Worm (Caenorhabditis elegans) whole organism, L2 larva: ENCODE measurements around the gene T19B10.12.

Source experiments
- F13H6.1 ChIP-seq: sonication (generic microtip); optimal IDR thresholded peaks from 2 replicates; lab custom pipeline; 2016; ENCODE audit warnings: missing genetic modification characterization, missing compliant biosample characterization
- R02D3.7 ChIP-seq: fragments of 150-350 bp; optimal IDR thresholded peaks from 2 replicates; lab custom pipeline; 2014; ENCODE audit warnings: missing biosample characterization, missing genetic modification characterization
- ZK546.5 ChIP-seq: sonication (generic microtip); optimal IDR thresholded peaks from 2 replicates; lab custom pipeline; 2017; ENCODE audit warnings: missing biosample characterization, missing genetic modification characterization
- alr-1 ChIP-seq: fragments of 150-350 bp; optimal IDR thresholded peaks from 2 replicates; lab custom pipeline; 2014; ENCODE audit warnings: missing biosample characterization, missing genetic modification characterization
- aly-2 ChIP-seq: fragments of 150-350 bp; optimal IDR thresholded peaks from 2 replicates; lab custom pipeline; 2014; ENCODE audit warnings: missing biosample characterization, missing genetic modification characterization
- ama-1 ChIP-seq: fragments of 150-350 bp; optimal IDR thresholded peaks from 2 replicates; lab custom pipeline; 2018; ENCODE audit warnings: inconsistent platforms
- blmp-1 ChIP-seq: sonication (generic microtip); optimal IDR thresholded peaks from 2 replicates; lab custom pipeline; 2017; ENCODE audit warnings: missing genetic modification characterization, mild to moderate bottlenecking, missing compliant biosample characterization, antibody characterized with exemption, moderate library complexity; ENCODE audit not compliant: insufficient read depth
- ceh-16 ChIP-seq: fragments of 150-350 bp; optimal IDR thresholded peaks from 2 replicates; lab custom pipeline; 2014; ENCODE audit warnings: missing biosample characterization, missing genetic modification characterization
- ceh-82 ChIP-seq: fragments of 150-350 bp; optimal IDR thresholded peaks from 2 replicates; lab custom pipeline; 2014; ENCODE audit warnings: missing biosample characterization, missing genetic modification characterization
- crh-2 ChIP-seq: sonication (generic microtip); optimal IDR thresholded peaks from 2 replicates; lab custom pipeline; 2017; ENCODE audit warnings: missing biosample characterization, missing genetic modification characterization
- dmd-4 ChIP-seq: sonication (generic microtip); optimal IDR thresholded peaks from 2 replicates; lab custom pipeline; 2017; ENCODE audit warnings: missing biosample characterization, missing genetic modification characterization
- egl-27 ChIP-seq: sonication (generic microtip); optimal IDR thresholded peaks from 3 replicates; lab custom pipeline; 2017; ENCODE audit warnings: missing biosample characterization, missing genetic modification reagents, missing genetic modification characterization
- elt-1 ChIP-seq: fragments of 150-350 bp; optimal IDR thresholded peaks from 2 replicates; lab custom pipeline; 2014; ENCODE audit warnings: missing biosample characterization, missing genetic modification characterization
- elt-3 ChIP-seq: sonication (generic microtip); optimal IDR thresholded peaks from 2 replicates; lab custom pipeline; 2017; ENCODE audit warnings: missing biosample characterization, missing genetic modification characterization
- fos-1 ChIP-seq: fragments of 150-350 bp; optimal IDR thresholded peaks from 2 replicates; lab custom pipeline; 2014; ENCODE audit warnings: missing biosample characterization, missing genetic modification characterization
- lin-11 ChIP-seq: fragments of 150-350 bp; sonication (generic microtip); optimal IDR thresholded peaks from 2 replicates; lab custom pipeline; 2014; ENCODE audit warnings: missing biosample characterization, missing genetic modification characterization, inconsistent platforms, mixed read lengths
- lin-13 ChIP-seq: fragments of 150-350 bp; optimal IDR thresholded peaks from 2 replicates; lab custom pipeline; 2014; ENCODE audit warnings: missing biosample characterization, missing genetic modification reagents, missing genetic modification characterization
- lin-39 ChIP-seq: fragments of 150-350 bp; optimal IDR thresholded peaks from 2 replicates; lab custom pipeline; 2014; ENCODE audit warnings: missing biosample characterization, missing genetic modification reagents, missing genetic modification characterization
- lsy-2 ChIP-seq, 2 experiments: fragments of 150-350 bp in 1 of 2; sonication (generic microtip) in 1 of 2; optimal IDR thresholded peaks; 2 replicates each; lab custom pipeline; 2014 to 2017; ENCODE audit warnings: missing biosample characterization in 2 of 2, missing genetic modification characterization in 2 of 2
- mab-5 ChIP-seq: fragments of 150-350 bp; optimal IDR thresholded peaks from 2 replicates; lab custom pipeline; 2014; ENCODE audit warnings: missing biosample characterization, missing genetic modification characterization
- mbf-1 ChIP-seq: sonication (generic microtip); optimal IDR thresholded peaks from 2 replicates; lab custom pipeline; 2017; ENCODE audit warnings: missing biosample characterization, missing genetic modification characterization
- mdl-1 ChIP-seq, 2 experiments: fragments of 150-350 bp in 1 of 2; sonication (generic microtip) in 1 of 2; optimal IDR thresholded peaks; 2 replicates each; lab custom pipeline; 2017; ENCODE audit warnings: missing biosample characterization in 2 of 2, missing genetic modification characterization in 2 of 2
- nhr-11 ChIP-seq: fragments of 150-350 bp; optimal IDR thresholded peaks from 2 replicates; lab custom pipeline; 2014; ENCODE audit warnings: missing biosample characterization, missing genetic modification characterization
- nhr-12 ChIP-seq: fragments of 150-350 bp; optimal IDR thresholded peaks from 2 replicates; lab custom pipeline; 2014; ENCODE audit warnings: missing biosample characterization, missing genetic modification characterization
- nhr-129 ChIP-seq: fragments of 150-350 bp; optimal IDR thresholded peaks from 2 replicates; lab custom pipeline; 2014; ENCODE audit warnings: missing biosample characterization, missing genetic modification characterization
- nhr-23 ChIP-seq: fragments of 150-350 bp; optimal IDR thresholded peaks from 2 replicates; lab custom pipeline; 2014; ENCODE audit warnings: missing biosample characterization, missing genetic modification reagents, missing genetic modification characterization
- nhr-237 ChIP-seq: fragments of 150-350 bp; optimal IDR thresholded peaks from 2 replicates; lab custom pipeline; 2014; ENCODE audit warnings: missing biosample characterization, missing genetic modification characterization
- nhr-25 ChIP-seq: fragments of 150-350 bp; sonication (generic microtip); optimal IDR thresholded peaks from 3 replicates; lab custom pipeline; 2014; ENCODE audit warnings: missing biosample characterization, missing genetic modification characterization
- peb-1 ChIP-seq: fragments of 150-350 bp; optimal IDR thresholded peaks from 2 replicates; lab custom pipeline; 2014; ENCODE audit warnings: missing biosample characterization, missing genetic modification characterization
- skn-1 ChIP-seq: sonication (generic microtip); optimal IDR thresholded peaks from 2 replicates; lab custom pipeline; 2017; ENCODE audit warnings: missing biosample characterization, missing genetic modification characterization
- sma-3 ChIP-seq: sonication (generic microtip); optimal IDR thresholded peaks from 2 replicates; lab custom pipeline; 2016; ENCODE audit warnings: missing genetic modification reagents, missing genetic modification characterization, missing compliant biosample characterization
- sma-9 ChIP-seq, 2 experiments: fragments of 150-350 bp in 1 of 2; sonication (generic microtip) in 1 of 2; optimal IDR thresholded peaks; 2 replicates each; lab custom pipeline; 2014 to 2016; ENCODE audit warnings: missing genetic modification characterization in 2 of 2, mild to moderate bottlenecking in 1 of 2, missing biosample characterization in 1 of 2, missing compliant biosample characterization in 1 of 2, missing genetic modification reagents in 1 of 2, moderate library complexity in 1 of 2
- snpc-4 ChIP-seq: fragments of 150-350 bp; optimal IDR thresholded peaks from 2 replicates; lab custom pipeline; 2014; ENCODE audit warnings: missing biosample characterization, missing genetic modification characterization
- unc-39 ChIP-seq: fragments of 150-350 bp; optimal IDR thresholded peaks from 2 replicates; lab custom pipeline; 2014; ENCODE audit warnings: missing biosample characterization, missing genetic modification characterization
- unc-55 ChIP-seq: fragments of 150-350 bp; sonication (generic microtip); optimal IDR thresholded peaks from 3 replicates; lab custom pipeline; 2014; ENCODE audit warnings: missing biosample characterization, missing genetic modification reagents, missing genetic modification characterization
- unc-62 ChIP-seq: fragments of 150-350 bp; optimal IDR thresholded peaks from 2 replicates; lab custom pipeline; 2014; ENCODE audit warnings: missing biosample characterization, missing genetic modification reagents, missing genetic modification characterization
- ztf-1 ChIP-seq: fragments of 200-800 bp; sonication (Bioruptor generic); conservative IDR thresholded peaks from 2 replicates; pipeline ENCODE4 v1.3.6; 2022; ENCODE audit warnings: missing genetic modification characterization, missing compliant biosample characterization
- ztf-11 ChIP-seq: sonication (generic microtip); optimal IDR thresholded peaks from 2 replicates; lab custom pipeline; 2017; ENCODE audit warnings: missing biosample characterization, missing genetic modification characterization
- ztf-4 ChIP-seq: fragments of 150-350 bp; optimal IDR thresholded peaks from 2 replicates; lab custom pipeline; 2014; ENCODE audit warnings: missing biosample characterization, missing genetic modification characterization

T19B10.12 gene

ce11 chrV:11250735-11251134, at the start of gene T19B10.12:
T19B10.12 (plus strand) TSS chrV:11251035.
- TF ChIP-seq skn-1 (tag; lab: Kevin White, UChicago) (no peak), ceh-82 (tag; lab: Kevin White, UChicago) (no peak), F13H6.1 (tag; lab: Kevin White, UChicago) (no peak), egl-27 (no peak), nhr-23 (tag; lab: Kevin White, UChicago) (no peak), nhr-129 (no peak), elt-3 (tag; lab: Kevin White, UChicago) (no peak), unc-62 (GFP tag; lab: Kevin White, UChicago) (no peak), blmp-1 (tag; lab: Kevin White, UChicago) (no peak), unc-55 (GFP tag; lab: Kevin White, UChicago) (no peak), lin-13 (no peak), nhr-11 (tag; lab: Kevin White, UChicago) (no peak), fos-1 (tag; lab: Kevin White, UChicago) (no peak), lin-39 (tag; lab: Kevin White, UChicago) (no peak)

- peak; percentile 47 for TF ChIP-seq fos-1 (tag; lab: Kevin White, UChicago)
- TF ChIP-seq lin-11 (tag; lab: Kevin White, UChicago), result peak; percentile 5
- TF ChIP-seq lsy-2 (tag; optimal IDR thresholded peaks at IDR 0.05; lab: Kevin White, UChicago), result no peak
Observed at ce11 chrV:11201826-11202565, 48.8 kb upstream of the T19B10.12 start, which contains the start of gene K10D6.4. K10D6.4 (plus strand) TSS chrV:11201925.

ce11 chrV:11204452-11204851, 46.4 kb upstream of the T19B10.12 start:
- no peak for TF ChIP-seq nhr-237 (tag; lab: Kevin White, UChicago)
- TF ChIP-seq F13H6.1 (tag; lab: Kevin White, UChicago), result no peak
- no peak for TF ChIP-seq egl-27
- no peak for TF ChIP-seq elt-3 (tag; lab: Kevin White, UChicago)
- TF ChIP-seq ztf-1 (GFP tag; lab: Robert Waterston, UW), result no peak
- no peak for TF ChIP-seq snpc-4 (tag; lab: Kevin White, UChicago)
- TF ChIP-seq sma-9 (GFP tag; optimal IDR thresholded peaks at IDR 0.05; lab: Kevin White, UChicago), result no peak
- TF ChIP-seq sma-9 (tag; optimal IDR thresholded peaks at IDR 0.05; lab: Kevin White, UChicago), result no peak
- TF ChIP-seq ztf-11 (tag; lab: Kevin White, UChicago), result no peak
- TF ChIP-seq sma-3 (GFP tag; lab: Kevin White, UChicago), result no peak
- no peak for TF ChIP-seq mab-5
- TF ChIP-seq mdl-1 (tag; optimal IDR thresholded peaks at IDR 0.05; lab: Kevin White, UChicago), result no peak
- no peak for TF ChIP-seq R02D3.7
- no peak for TF ChIP-seq mbf-1 (tag; lab: Kevin White, UChicago)
- TF ChIP-seq crh-2 (tag; lab: Kevin White, UChicago), result no peak
- no peak for TF ChIP-seq ceh-16 (tag; lab: Kevin White, UChicago)
- no peak for TF ChIP-seq unc-62 (GFP tag; lab: Kevin White, UChicago)
- no peak for TF ChIP-seq unc-39 (tag; lab: Kevin White, UChicago)
- TF ChIP-seq alr-1 (tag; lab: Kevin White, UChicago), result no peak
- TF ChIP-seq nhr-12 (tag; lab: Kevin White, UChicago), result no peak

ce11 chrV:11206467-11206866, 44.4 kb upstream of the T19B10.12 start:
- TF ChIP-seq ama-1 (no peak), lin-11 (tag; lab: Kevin White, UChicago) (no peak), snpc-4 (tag; lab: Kevin White, UChicago) (no peak), ceh-82 (tag; lab: Kevin White, UChicago) (no peak), elt-1 (tag; lab: Kevin White, UChicago) (no peak), nhr-25 (tag; lab: Kevin White, UChicago) (no peak), mdl-1 (tag; optimal IDR thresholded peaks at IDR 0.05; lab: Kevin White, UChicago) (no peak), mab-5 (no peak), R02D3.7 (no peak), ztf-11 (tag; lab: Kevin White, UChicago) (no peak), aly-2 (tag; lab: Kevin White, UChicago) (no peak), nhr-12 (tag; lab: Kevin White, UChicago) (no peak), ztf-4 (tag; lab: Kevin White, UChicago) (no peak), ZK546.5 (tag; lab: Kevin White, UChicago) (no peak), peb-1 (no peak), sma-9 (GFP tag; optimal IDR thresholded peaks at IDR 0.05; lab: Kevin White, UChicago) (no peak), sma-9 (tag; optimal IDR thresholded peaks at IDR 0.05; lab: Kevin White, UChicago) (no peak), blmp-1 (tag; lab: Kevin White, UChicago) (no peak), mbf-1 (tag; lab: Kevin White, UChicago) (no peak), dmd-4 (no peak), skn-1 (tag; lab: Kevin White, UChicago) (no peak)
